Worm (Caenorhabditis elegans) whole organism, L1 larva: Measurements from ENCODE around the gene apy-1.

Experiments used
- dsc-1 ChIP-seq: sonication (generic microtip); optimal IDR thresholded peaks from 2 replicates; lab custom pipeline; 2016; ENCODE audit warnings: mild to moderate bottlenecking, missing genetic modification characterization, missing compliant biosample characterization
- elt-3 ChIP-seq, 6 experiments: fragments of 150-350 bp in 1 of 6; sonication (generic microtip); optimal IDR thresholded peaks; 2 replicates each; lab custom pipeline; 2017 to 2018; ENCODE audit warnings: missing biosample characterization in 6 of 6, missing genetic modification characterization in 6 of 6, inconsistent platforms in 1 of 6
- lsy-2 ChIP-seq, 2 experiments: fragments of 150-350 bp; optimal IDR thresholded peaks; 2 replicates each; lab custom pipeline; 2014; ENCODE audit warnings: missing biosample characterization in 2 of 2, missing genetic modification characterization in 2 of 2
- nhr-20 ChIP-seq: sonication (generic microtip); optimal IDR thresholded peaks from 2 replicates; lab custom pipeline; 2016; ENCODE audit warnings: mild to moderate bottlenecking, missing genetic modification characterization, missing compliant biosample characterization
- nhr-237 ChIP-seq: fragments of 150-350 bp; optimal IDR thresholded peaks from 2 replicates; lab custom pipeline; 2014; ENCODE audit warnings: missing biosample characterization, missing genetic modification characterization
- nhr-90 ChIP-seq: sonication (generic microtip); optimal IDR thresholded peaks from 2 replicates; lab custom pipeline; 2016; ENCODE audit warnings: mild to moderate bottlenecking, missing genetic modification characterization, missing compliant biosample characterization; ENCODE audit not compliant: poor library complexity
- pqm-1 ChIP-seq: sonication (generic microtip); optimal IDR thresholded peaks from 3 replicates; lab custom pipeline; 2017; ENCODE audit warnings: missing biosample characterization, missing genetic modification characterization
- sptf-1 ChIP-seq: fragments of 150-350 bp; optimal IDR thresholded peaks from 2 replicates; lab custom pipeline; 2014; ENCODE audit warnings: missing biosample characterization, missing genetic modification characterization
- unc-62 ChIP-seq: fragments of 150-350 bp; optimal IDR thresholded peaks from 2 replicates; lab custom pipeline; 2014; ENCODE audit warnings: missing biosample characterization, missing genetic modification reagents, missing genetic modification characterization

ce11 chrX:7537742-7538268 lies 31.7 kb downstream of the apy-1 start, which contains the start of gene dpy-7:
- TF ChIP-seq elt-3 (tag; optimal IDR thresholded peaks at IDR 0.05; lab: Kevin White, UChicago) (peak in 1 of 6 experiments; percentile 28), sptf-1 (tag; lab: Kevin White, UChicago) (no peak), nhr-90 (no peak), lsy-2 (tag; optimal IDR thresholded peaks at IDR 0.05; lab: Kevin White, UChicago) (no peak), dsc-1 (tag; lab: Kevin White, UChicago) (no peak), nhr-237 (tag; lab: Kevin White, UChicago) (no peak), unc-62 (GFP tag; lab: Kevin White, UChicago) (no peak), pqm-1 (no peak), nhr-20 (tag; lab: Kevin White, UChicago) (no peak)
